Fruit fly (Drosophila melanogaster) whole organism, embryonic: Measurements from ENCODE around the gene CG6015.

ENCODE experiments used
- CG10209 ChIP-seq: fragments of 200-800 bp; sonication (Bioruptor generic); optimal IDR thresholded peaks from 3 replicates; lab custom pipeline; 2017; ENCODE audit warnings: missing biosample characterization, mild to moderate bottlenecking, missing genetic modification characterization, missing genetic modification reagents
- CG1647 ChIP-seq: fragments of 200-800 bp; sonication (Bioruptor generic); optimal IDR thresholded peaks from 3 replicates; lab custom pipeline; 2016; ENCODE audit warnings: missing biosample characterization, missing genetic modification characterization
- CG5180 ChIP-seq: fragments of 200-800 bp; sonication (Bioruptor generic); optimal IDR thresholded peaks from 3 replicates; lab custom pipeline; 2017; ENCODE audit warnings: missing biosample characterization, missing genetic modification characterization, mild to moderate bottlenecking, moderate library complexity, missing genetic modification reagents
- ham ChIP-seq: fragments of 200-800 bp; sonication (Bioruptor generic); IDR thresholded peaks from 2 replicates; pipeline ENCODE4 v1.3.6; 2022; ENCODE audit warnings: missing biosample characterization, missing genetic modification characterization

DNA sequence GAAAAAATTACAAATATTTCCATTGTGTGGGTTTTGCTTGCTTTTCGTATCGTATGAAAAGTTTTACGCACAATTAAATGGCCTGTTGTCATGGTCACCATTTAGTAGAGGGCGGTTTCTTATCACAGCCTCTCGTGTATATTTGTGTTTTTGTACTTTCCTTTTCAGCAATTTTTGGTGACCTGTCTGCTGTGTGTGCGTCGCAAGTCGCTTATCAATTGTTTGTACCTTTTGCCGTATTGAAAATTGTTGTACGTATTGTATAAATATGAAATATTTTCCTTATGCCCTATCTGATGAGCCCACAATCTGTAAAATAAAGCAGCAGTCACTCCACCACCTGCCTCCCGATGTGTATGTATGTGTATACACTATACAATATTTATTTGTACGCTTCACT, 32.4 kb upstream of the CG6015 start:
- TF ChIP-seq CG5180 (GFP tag; lab: Kevin White, UChicago): no peak
- TF ChIP-seq CG1647 (GFP tag; lab: Kevin White, UChicago): no peak
- no peak for TF ChIP-seq ham (GFP tag; lab: Robert Waterston, UW)
- TF ChIP-seq CG10209: no peak
